Worm (Caenorhabditis elegans): ENCODE results near the gene Y39F10C.3.

The Y39F10C.3 gene

DNA sequence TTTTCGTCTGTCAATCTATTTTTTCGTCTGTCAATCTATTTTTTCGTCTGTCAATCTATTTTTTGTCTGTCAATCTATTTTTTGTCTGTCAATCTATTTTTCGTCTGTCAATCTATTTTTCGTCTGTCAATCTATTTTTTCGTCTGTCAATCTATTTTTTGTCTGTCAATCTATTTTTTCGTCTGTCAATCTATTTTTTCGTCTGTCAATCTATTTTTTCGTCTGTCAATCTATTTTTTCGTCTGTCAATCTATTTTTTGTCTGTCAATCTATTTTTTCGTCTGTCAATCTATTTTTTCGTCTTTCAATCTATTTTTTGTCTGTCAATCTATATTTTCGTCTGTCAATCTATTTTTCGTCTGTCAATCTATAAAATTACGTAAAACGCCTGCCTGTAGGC, 44.8 kb upstream of the Y39F10C.3 start:
- peak; percentile 96; the same call in 1 of the 2 replicates for TF ChIP-seq Y53F4B.3 (GFP tag; IDR thresholded peaks at IDR 0.05)
- peak; percentile 91 for TF ChIP-seq egrh-3 (GFP tag; IDR thresholded peaks at IDR 0.05)

DNA sequence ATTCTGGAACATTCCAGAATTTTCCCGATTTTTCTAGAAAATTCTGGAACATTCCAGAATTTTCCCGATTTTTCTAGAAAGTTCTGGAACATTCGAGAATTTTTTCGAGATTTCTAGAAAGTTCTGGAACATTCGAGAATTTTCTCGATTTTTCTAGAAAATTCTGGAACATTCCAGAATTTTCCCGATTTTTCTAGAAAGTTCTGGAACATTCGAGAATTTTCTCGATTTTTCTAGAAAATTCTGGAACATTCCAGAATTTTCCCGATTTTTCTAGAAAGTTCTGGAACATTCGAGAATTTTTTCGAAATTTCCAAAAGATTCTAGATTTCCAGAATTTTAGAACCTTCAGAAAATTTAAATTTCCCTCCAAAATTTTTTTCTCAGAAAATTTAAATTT, 41.7 kb upstream of the Y39F10C.3 start:
- TF ChIP-seq egrh-3 (GFP tag; IDR thresholded peaks at IDR 0.05) = peak; percentile 29; the same call in 1 of the 2 replicates
- peak; percentile 87 for TF ChIP-seq dox-1 (GFP tag; IDR thresholded peaks at IDR 0.05)
- peak; percentile 72; the same call in 1 of the 2 replicates for TF ChIP-seq ceh-40 (GFP tag; IDR thresholded peaks at IDR 0.05)
- TF ChIP-seq madf-3 (GFP tag; IDR thresholded peaks at IDR 0.05) = 0 out of 2 replicates have a peak, but pooled peaks have one; percentile 71
- 0 out of 2 replicates have a peak, but pooled peaks have one; percentile 26 for TF ChIP-seq Y56A3A.18 (GFP tag; IDR thresholded peaks at IDR 0.05)
- peak; percentile 57; the same call in 1 of the 2 replicates for TF ChIP-seq madf-6 (GFP tag; IDR thresholded peaks at IDR 0.05)
- TF ChIP-seq hsf-1 (GFP tag; IDR thresholded peaks at IDR 0.05) = peak; percentile 98
- peak; percentile 59; the same call in 1 of the 2 replicates for TF ChIP-seq rcor-1 (GFP tag; IDR thresholded peaks at IDR 0.05)

DNA sequence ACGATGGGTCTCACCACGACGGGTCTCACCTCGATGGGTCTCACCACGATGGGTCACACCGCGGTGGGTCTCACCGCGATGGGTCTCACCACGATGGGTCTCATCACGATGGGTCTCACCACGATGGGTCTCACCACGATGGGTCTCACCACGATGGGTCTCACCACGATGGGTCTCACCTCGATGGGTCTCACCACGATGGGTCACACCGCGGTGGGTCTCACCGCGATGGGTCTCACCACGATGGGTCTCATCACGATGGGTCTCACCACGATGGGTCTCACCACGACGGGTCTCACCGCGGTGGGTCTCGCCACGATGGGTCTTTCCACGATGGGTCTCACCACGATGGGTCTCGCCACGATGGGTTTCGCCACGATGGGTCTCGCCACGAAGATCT, 41.1 kb upstream of the Y39F10C.3 start:
- TF ChIP-seq aptf-2 (GFP tag; conservative IDR thresholded peaks at IDR 0.05) = 0 out of 2 replicates have a peak, but pooled peaks have one; percentile 5
- peak; percentile 62; the same call in 1 of the 2 replicates for TF ChIP-seq egrh-3 (GFP tag; IDR thresholded peaks at IDR 0.05)
- 0 out of 2 replicates have a peak, but pooled peaks have one; percentile 5 for TF ChIP-seq F33H1.4 (GFP tag; IDR thresholded peaks at IDR 0.05)

DNA sequence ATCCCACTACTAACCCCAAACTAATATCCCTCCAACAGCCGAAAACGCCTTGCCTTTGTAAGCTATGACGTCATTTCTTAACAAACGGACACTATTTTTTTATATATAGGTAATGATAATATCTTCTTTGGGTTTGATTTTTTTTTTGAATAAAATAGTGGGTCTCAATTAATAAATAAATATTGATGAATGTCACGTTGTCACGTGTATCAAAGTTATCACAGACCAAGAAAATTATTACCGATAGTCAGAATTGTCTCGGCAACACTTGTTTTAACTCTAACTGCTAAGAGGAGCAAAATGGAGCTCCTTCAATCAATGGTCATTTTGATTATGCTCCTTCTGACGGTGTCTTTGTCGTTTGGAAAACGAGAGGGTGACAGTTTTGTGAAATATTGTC, 40.2 kb upstream of the Y39F10C.3 start, which contains the start of gene T04B8.1:
T04B8.1 (plus strand) TSS at position 301 of the 400 bp plus-strand sequence.
- TF ChIP-seq ekl-4 (GFP tag; IDR thresholded peaks at IDR 0.05) (no peak), egl-44 (GFP tag; IDR thresholded peaks at IDR 0.05) (no peak)

DNA sequence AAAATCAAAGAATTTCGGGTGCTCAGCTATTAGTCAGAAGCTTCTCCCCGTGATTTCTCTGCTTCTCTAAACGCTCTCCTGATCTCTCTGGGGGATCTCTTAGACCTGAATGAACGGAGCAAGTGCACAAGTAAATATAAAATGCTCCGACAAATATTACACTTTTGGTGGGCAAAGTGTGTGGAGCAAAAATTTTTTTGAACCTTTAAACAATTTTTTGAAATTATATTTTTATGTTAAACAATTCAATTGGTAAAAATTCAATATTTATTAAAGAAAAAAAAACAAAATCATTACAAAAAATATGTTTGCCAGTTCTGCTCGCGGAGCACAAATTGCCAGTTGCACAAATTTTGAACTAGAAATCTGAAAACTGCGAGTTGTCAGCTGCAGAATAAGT, 34.7 kb upstream of the Y39F10C.3 start, which contains the start of gene K07E8.6:
K07E8.6 (minus strand) TSS at position 101 of the 400 bp plus-strand sequence.
- TF ChIP-seq B0019.2 (GFP tag; conservative IDR thresholded peaks at IDR 0.05) = no peak
- TF ChIP-seq aptf-2 (GFP tag; conservative IDR thresholded peaks at IDR 0.05) = no peak
- no peak for TF ChIP-seq ceh-58 (GFP tag; IDR thresholded peaks at IDR 0.05)
- TF ChIP-seq die-1 (tag; optimal IDR thresholded peaks at IDR 0.05) = no peak
- no peak for TF ChIP-seq gei-17 (GFP tag; optimal IDR thresholded peaks at IDR 0.05)
- no peak for TF ChIP-seq unc-62 (GFP tag; optimal IDR thresholded peaks at IDR 0.05)
- TF ChIP-seq lin-35 (GFP tag; optimal IDR thresholded peaks at IDR 0.05) = no peak
- no peak for TF ChIP-seq rcor-1 (GFP tag; IDR thresholded peaks at IDR 0.05)
- TF ChIP-seq ztf-6 (GFP tag; IDR thresholded peaks at IDR 0.05) = no peak
- no peak for TF ChIP-seq rec-8 (tag; optimal IDR thresholded peaks at IDR 0.05)

DNA sequence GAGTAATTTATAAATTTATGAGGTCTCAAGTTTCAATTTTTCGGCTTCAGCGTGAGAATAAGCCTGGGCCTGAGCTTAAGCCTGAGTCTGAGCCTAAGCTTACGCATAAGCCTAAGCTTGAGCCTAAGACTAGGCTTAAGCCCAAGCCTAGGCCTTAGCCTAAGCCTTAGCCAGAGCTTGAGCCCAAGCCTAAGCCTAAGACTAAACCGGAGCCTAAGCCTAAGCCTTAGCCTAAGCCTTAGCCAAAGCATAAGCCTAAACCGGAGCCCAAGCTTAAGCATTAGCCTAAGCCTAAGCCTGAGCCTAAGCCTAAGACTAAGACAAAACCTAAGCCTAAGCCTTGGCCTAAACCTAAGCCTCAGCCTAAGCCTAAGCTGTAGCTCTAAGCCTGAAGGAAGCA, 30.5 kb upstream of the Y39F10C.3 start:
- TF ChIP-seq ztf-22 (GFP tag; optimal IDR thresholded peaks at IDR 0.05) (no peak), ama-1 (optimal IDR thresholded peaks at IDR 0.05) (no peak), ama-1 (GFP tag; optimal IDR thresholded peaks at IDR 0.05) (no peak), egrh-3 (GFP tag; IDR thresholded peaks at IDR 0.05) (no peak), attf-6 (GFP tag; IDR thresholded peaks at IDR 0.05) (no peak), atf-7 (tag; optimal IDR thresholded peaks at IDR 0.05) (no peak), B0035.1 (tag; optimal IDR thresholded peaks at IDR 0.05) (no peak), Y53F4B.3 (GFP tag; IDR thresholded peaks at IDR 0.05) (no peak), chd-7 (tag; optimal IDR thresholded peaks at IDR 0.05) (no peak), egl-18 (GFP tag; IDR thresholded peaks at IDR 0.05) (no peak), attf-3 (GFP tag; conservative IDR thresholded peaks at IDR 0.05) (no peak), snpc-1.1 (tag; optimal IDR thresholded peaks at IDR 0.05; ENCODE audit: insufficient read depth) (no peak), sdz-38 (tag; optimal IDR thresholded peaks at IDR 0.05) (no peak), C17E4.6 (GFP tag; IDR thresholded peaks at IDR 0.05) (no peak), lin-26 (GFP tag; IDR thresholded peaks at IDR 0.05) (no peak)
